Fruit fly (Drosophila melanogaster) whole organism, wandering third instar larva: ENCODE measurements around the gene RpL27.

ENCODE experiments used
- Abd-B ChIP-seq: fragments of >200 bp; optimal IDR thresholded peaks from 2 replicates; lab custom pipeline; 2017; ENCODE audit warnings: missing biosample characterization, missing genetic modification characterization
- CG32264 ChIP-seq: fragments of 200-800 bp; sonication (Bioruptor generic); optimal IDR thresholded peaks from 2 replicates; lab custom pipeline; 2016; ENCODE audit warnings: missing biosample characterization, missing genetic modification characterization
- CG9705 ChIP-seq: fragments of 200-800 bp; sonication (Bioruptor generic); optimal IDR thresholded peaks from 2 replicates; lab custom pipeline; 2018; ENCODE audit warnings: missing biosample characterization, mild to moderate bottlenecking, missing genetic modification characterization
- CrebA ChIP-seq: fragments of 200-800 bp; sonication (Bioruptor generic); optimal IDR thresholded peaks from 2 replicates; lab custom pipeline; 2016; ENCODE audit warnings: missing biosample characterization, mild to moderate bottlenecking, missing genetic modification characterization, borderline replicate concordance
- Dfd ChIP-seq: fragments of >200 bp; optimal IDR thresholded peaks from 2 replicates; lab custom pipeline; 2017; ENCODE audit warnings: missing biosample characterization, missing genetic modification characterization
- Dif ChIP-seq: fragments of 200-275, 200-300 bp; sonication (Bioruptor generic); optimal IDR thresholded peaks from 2 replicates; lab custom pipeline; 2018; ENCODE audit warnings: missing biosample characterization, missing genetic modification characterization; ENCODE audit not compliant: partially characterized antibody
- GATAd ChIP-seq: sonication (Bioruptor generic); optimal IDR thresholded peaks from 2 replicates; lab custom pipeline; 2016; ENCODE audit warnings: missing biosample characterization, missing genetic modification characterization
- HLH106 ChIP-seq: fragments of 200-800 bp; optimal IDR thresholded peaks from 3 replicates; lab custom pipeline; 2019; ENCODE audit warnings: missing biosample characterization, mild to moderate bottlenecking, missing genetic modification characterization, moderate library complexity
- Hnf4 ChIP-seq: fragments of 200-800 bp; sonication (Bioruptor generic); optimal IDR thresholded peaks from 2 replicates; lab custom pipeline; 2016; ENCODE audit warnings: missing biosample characterization, mild to moderate bottlenecking, missing genetic modification characterization
- Hr78 ChIP-seq: fragments of >200 bp; optimal IDR thresholded peaks from 2 replicates; lab custom pipeline; 2017; ENCODE audit warnings: missing biosample characterization, missing genetic modification characterization
- Hr83 ChIP-seq: fragments of 200-300 bp; sonication (Bioruptor generic); optimal IDR thresholded peaks from 2 replicates; lab custom pipeline; 2016; ENCODE audit warnings: missing biosample characterization, mild to moderate bottlenecking, missing genetic modification characterization, moderate library complexity; ENCODE audit not compliant: poor library complexity, severe bottlenecking
- Jra ChIP-seq: sonication (Bioruptor generic); optimal IDR thresholded peaks from 2 replicates; lab custom pipeline; 2016; ENCODE audit warnings: missing biosample characterization, missing genetic modification characterization
- Mio ChIP-seq: sonication (Bioruptor generic); optimal IDR thresholded peaks from 2 replicates; lab custom pipeline; 2016; ENCODE audit warnings: missing biosample characterization, missing genetic modification characterization
- Myc ChIP-seq: fragments of >200 bp; optimal IDR thresholded peaks from 2 replicates; lab custom pipeline; 2017
- N ChIP-seq: fragments of >200 bp; optimal IDR thresholded peaks from 2 replicates; lab custom pipeline; 2018; ENCODE audit warnings: missing biosample characterization, missing external identifiers, missing genetic modification characterization
- OdsH ChIP-seq: fragments of 200-800 bp; sonication (Bioruptor generic); optimal IDR thresholded peaks from 2 replicates; lab custom pipeline; 2016; ENCODE audit warnings: missing biosample characterization, mild to moderate bottlenecking, missing genetic modification characterization
- Rel ChIP-seq, 2 experiments: fragments of 200-800 bp; sonication (Bioruptor generic) in 1 of 2; optimal IDR thresholded peaks; 2 replicates in 1 of 2; 3 replicates in 1 of 2; lab custom pipeline; 2016 to 2019; ENCODE audit warnings: mild to moderate bottlenecking in 2 of 2, missing biosample characterization in 2 of 2, missing genetic modification characterization in 2 of 2, moderate library complexity in 1 of 2
- Sp1 ChIP-seq: fragments of 200-800 bp; sonication (Bioruptor generic); optimal IDR thresholded peaks from 3 replicates; lab custom pipeline; 2019; ENCODE audit warnings: missing biosample characterization, mild to moderate bottlenecking, missing genetic modification characterization, moderate library complexity
- Vsx2 ChIP-seq: fragments of 200-300, 225-300 bp; sonication (Bioruptor generic); optimal IDR thresholded peaks from 2 replicates; lab custom pipeline; 2018; ENCODE audit warnings: missing biosample characterization, missing genetic modification characterization; ENCODE audit not compliant: partially characterized antibody
- br ChIP-seq: fragments of 200-800 bp; sonication (Bioruptor generic); optimal IDR thresholded peaks from 2 replicates; lab custom pipeline; 2016; ENCODE audit warnings: missing biosample characterization, missing genetic modification characterization
- brk ChIP-seq: fragments of 200-800 bp; sonication (Bioruptor generic); optimal IDR thresholded peaks from 2 replicates; lab custom pipeline; 2016; ENCODE audit warnings: missing biosample characterization, mild to moderate bottlenecking, missing genetic modification characterization
- dl ChIP-seq, 2 experiments: fragments of 175-275, 200-275 bp in 1 of 2; fragments of 200-275 bp in 1 of 2; sonication (Bioruptor generic); optimal IDR thresholded peaks; lab custom pipeline; 2018; ENCODE audit warnings: mild to moderate bottlenecking in 2 of 2, missing biosample characterization in 2 of 2, missing genetic modification characterization in 2 of 2, moderate library complexity in 2 of 2; ENCODE audit not compliant: partially characterized antibody in 2 of 2, insufficient read depth in 1 of 2
- dmrt93B ChIP-seq: fragments of 200-800 bp; sonication (Bioruptor generic); optimal IDR thresholded peaks from 2 replicates; lab custom pipeline; 2018; ENCODE audit warnings: missing biosample characterization, mild to moderate bottlenecking, missing genetic modification characterization
- dsf ChIP-seq: sonication (Bioruptor generic); optimal IDR thresholded peaks from 2 replicates; lab custom pipeline; 2016; ENCODE audit warnings: missing biosample characterization, missing genetic modification characterization, borderline replicate concordance
- ey ChIP-seq: fragments of 200-800 bp; sonication (Bioruptor generic); optimal IDR thresholded peaks from 2 replicates; lab custom pipeline; 2016; ENCODE audit warnings: missing biosample characterization, missing genetic modification characterization
- foxo ChIP-seq, 2 experiments: fragments of 200-800 bp; sonication (Bioruptor generic); optimal IDR thresholded peaks; 2 replicates in 1 of 2; 3 replicates in 1 of 2; lab custom pipeline; 2016 to 2017; ENCODE audit warnings: missing biosample characterization in 2 of 2, missing genetic modification characterization in 2 of 2
- fru ChIP-seq: fragments of 200-800 bp; sonication (Bioruptor generic); optimal IDR thresholded peaks from 3 replicates; lab custom pipeline; 2016; ENCODE audit warnings: missing biosample characterization, mild to moderate bottlenecking, missing genetic modification characterization
- h ChIP-seq: fragments of 200-800 bp; sonication (Bioruptor generic); optimal IDR thresholded peaks from 3 replicates; lab custom pipeline; 2016; ENCODE audit warnings: missing biosample characterization, mild to moderate bottlenecking, missing genetic modification characterization
- jim ChIP-seq: fragments of 175-275, 200-325 bp; sonication (Bioruptor generic); optimal IDR thresholded peaks from 2 replicates; lab custom pipeline; 2016; ENCODE audit warnings: missing biosample characterization, mild to moderate bottlenecking, missing genetic modification characterization
- lola ChIP-seq: fragments of >200 bp; optimal IDR thresholded peaks from 2 replicates; lab custom pipeline; 2017; ENCODE audit warnings: missing biosample characterization, missing genetic modification characterization
- pan ChIP-seq: fragments of >200 bp; optimal IDR thresholded peaks from 2 replicates; lab custom pipeline; 2017
- psq ChIP-seq: fragments of 200-800 bp; sonication (Bioruptor generic); optimal IDR thresholded peaks from 3 replicates; lab custom pipeline; 2017; ENCODE audit warnings: missing biosample characterization, mild to moderate bottlenecking, missing genetic modification characterization, moderate library complexity
- rgr ChIP-seq: fragments of 200-800 bp; sonication (Bioruptor generic); optimal IDR thresholded peaks from 3 replicates; lab custom pipeline; 2016; ENCODE audit warnings: missing biosample characterization, mild to moderate bottlenecking, missing genetic modification characterization
- sage ChIP-seq: fragments of 200-800 bp; sonication (Bioruptor generic); optimal IDR thresholded peaks from 2 replicates; lab custom pipeline; 2016; ENCODE audit warnings: missing biosample characterization, mild to moderate bottlenecking, missing genetic modification characterization
- sv ChIP-seq: fragments of 200-800 bp; sonication (Bioruptor generic); optimal IDR thresholded peaks from 3 replicates; lab custom pipeline; 2016; ENCODE audit warnings: missing biosample characterization, missing genetic modification characterization
- tai ChIP-seq: sonication (Bioruptor generic); optimal IDR thresholded peaks from 2 replicates; lab custom pipeline; 2016; ENCODE audit warnings: missing biosample characterization, missing genetic modification characterization
- usp ChIP-seq: fragments of >200 bp; optimal IDR thresholded peaks from 2 replicates; lab custom pipeline; 2017; ENCODE audit warnings: missing biosample characterization, missing genetic modification characterization
- woc ChIP-seq: sonication (Bioruptor generic); optimal IDR thresholded peaks from 2 replicates; lab custom pipeline; 2016; ENCODE audit warnings: missing biosample characterization, mild to moderate bottlenecking, missing genetic modification characterization

Gene RpL27

dm6 chr3R:25646882-25647518, 37.9 kb downstream of the RpL27 start:
- TF ChIP-seq GATAd (GFP tag; lab: Kevin White, UChicago), result peak; percentile 74
- TF ChIP-seq rgr (GFP tag; lab: Kevin White, UChicago), result peak; percentile 91
- TF ChIP-seq Jra (GFP tag; lab: Kevin White, UChicago), result peak; percentile 92
- no peak for TF ChIP-seq pan (lab: Kevin White, UChicago)
- peak; percentile 96 for TF ChIP-seq h (GFP tag; lab: Kevin White, UChicago)
- TF ChIP-seq Hr83 (GFP tag; lab: Kevin White, UChicago), result peak; percentile 40
- peak; percentile 67 for TF ChIP-seq Mio (GFP tag; lab: Kevin White, UChicago)
- TF ChIP-seq Dfd (GFP tag; lab: Kevin White, UChicago), result no peak
- peak; percentile 83 for TF ChIP-seq CG32264 (GFP tag; lab: Kevin White, UChicago)
- TF ChIP-seq Dif (GFP tag; lab: Kevin White, UChicago), result peak; percentile 46
- TF ChIP-seq sage, result no peak
- no peak for TF ChIP-seq Abd-B (GFP tag; lab: Kevin White, UChicago)
- TF ChIP-seq OdsH (GFP tag; lab: Kevin White, UChicago), result peak; percentile 89
- peak; percentile 71 for TF ChIP-seq Vsx2
- peak; percentile 90 for TF ChIP-seq dmrt93B (GFP tag; lab: Kevin White, UChicago)
- TF ChIP-seq ey (GFP tag; lab: Kevin White, UChicago), result peak; percentile 93
- TF ChIP-seq Rel (GFP tag; optimal IDR thresholded peaks at IDR 0.05; lab: Kevin White, UChicago), result no peak
- peak; percentile 85 for TF ChIP-seq Rel (tag; optimal IDR thresholded peaks at IDR 0.05; lab: Kevin White, UChicago)
- peak; percentile 67 for TF ChIP-seq Myc
- peak; percentile 92 for TF ChIP-seq tai (GFP tag; lab: Kevin White, UChicago)
- peak; percentile 90 for TF ChIP-seq psq (GFP tag; lab: Kevin White, UChicago)
- TF ChIP-seq HLH106 (tag; lab: Kevin White, UChicago), result peak; percentile 93
- TF ChIP-seq CG9705 (GFP tag; lab: Kevin White, UChicago), result peak; percentile 87
- TF ChIP-seq lola (GFP tag; lab: Kevin White, UChicago), result no peak
- TF ChIP-seq brk, result no peak
- TF ChIP-seq Hr78, result no peak
- TF ChIP-seq sv (GFP tag; lab: Kevin White, UChicago), result peak; percentile 87
- TF ChIP-seq dsf (GFP tag; lab: Kevin White, UChicago), result peak; percentile 52
- peak; percentile 54 for TF ChIP-seq jim (GFP tag; lab: Kevin White, UChicago)
- peak; percentile 91 for TF ChIP-seq Hnf4 (GFP tag; lab: Kevin White, UChicago)
- TF ChIP-seq woc, result peak; percentile 97
- TF ChIP-seq foxo (GFP tag; optimal IDR thresholded peaks at IDR 0.05; lab: Kevin White, UChicago), result peak in 1 of 2 experiments; percentile 96
- TF ChIP-seq Sp1 (GFP tag; lab: Kevin White, UChicago), result peak; percentile 85
- peak; percentile 94 for TF ChIP-seq fru (GFP tag; lab: Kevin White, UChicago)
- peak; percentile 56 for TF ChIP-seq N
- TF ChIP-seq dl (GFP tag; optimal IDR thresholded peaks at IDR 0.05; lab: Kevin White, UChicago; ENCODE audit: insufficient read depth in 1 of 2, partially characterized antibody in 2 of 2), result peak in 1 of 2 experiments; percentile 9
- TF ChIP-seq br (GFP tag; lab: Kevin White, UChicago), result peak; percentile 94
- TF ChIP-seq usp, result no peak
- TF ChIP-seq CrebA, result peak; percentile 25

- TF ChIP-seq Jra (GFP tag; lab: Kevin White, UChicago) (no peak), CG9705 (GFP tag; lab: Kevin White, UChicago) (no peak), br (GFP tag; lab: Kevin White, UChicago) (no peak), Hr78 (no peak), HLH106 (tag; lab: Kevin White, UChicago) (no peak), Dfd (GFP tag; lab: Kevin White, UChicago) (no peak), dl (GFP tag; optimal IDR thresholded peaks at IDR 0.05; lab: Kevin White, UChicago; ENCODE audit: insufficient read depth in 1 of 2, partially characterized antibody in 2 of 2) (no peak)
Measured at dm6 chr3R:25644172-25644571, 40.7 kb downstream of the RpL27 start.
